Worm (Caenorhabditis elegans) whole organism, young adult: ENCODE measurements around the gene srd-35.

ENCODE experiments used
- B0019.2 ChIP-seq: fragments of 200-800 bp; sonication (Bioruptor generic); conservative IDR thresholded peaks from 2 replicates; pipeline ENCODE4 v1.3.6; 2022; ENCODE audit warnings: missing genetic modification reagents, missing genetic modification characterization, missing compliant biosample characterization
- B0261.1 ChIP-seq: sonication (generic microtip); optimal IDR thresholded peaks from 2 replicates; lab custom pipeline; 2016; ENCODE audit warnings: mild to moderate bottlenecking, missing genetic modification characterization, moderate library complexity, missing compliant biosample characterization
- C06A6.2 ChIP-seq: fragments of 200-800 bp; sonication (Bioruptor generic); conservative IDR thresholded peaks from 2 replicates; pipeline ENCODE4 v1.3.6; 2022; ENCODE audit warnings: missing genetic modification characterization, missing compliant biosample characterization
- C17E4.6 ChIP-seq: fragments of 200-800 bp; sonication (Bioruptor generic); IDR thresholded peaks from 2 replicates; pipeline ENCODE4 v1.3.6; 2022; ENCODE audit warnings: missing genetic modification reagents, missing genetic modification characterization, missing compliant biosample characterization
- D2030.7 ChIP-seq: fragments of 200-800 bp; sonication (Bioruptor generic); IDR thresholded peaks from 2 replicates; pipeline ENCODE4 v1.3.6; 2022; ENCODE audit warnings: missing genetic modification reagents, missing genetic modification characterization, missing compliant biosample characterization
- F10E7.11 ChIP-seq: sonication (generic microtip); optimal IDR thresholded peaks from 2 replicates; lab custom pipeline; 2017; ENCODE audit warnings: mild to moderate bottlenecking, missing genetic modification characterization, moderate library complexity, missing compliant biosample characterization
- F22D6.2 ChIP-seq: sonication (generic microtip); optimal IDR thresholded peaks from 2 replicates; lab custom pipeline; 2016; ENCODE audit warnings: mild to moderate bottlenecking, missing genetic modification characterization, missing compliant biosample characterization
- F33H1.4 ChIP-seq: fragments of 200-800 bp; sonication (Bioruptor generic); IDR thresholded peaks from 2 replicates; pipeline ENCODE4 v1.3.6; 2022; ENCODE audit warnings: missing genetic modification reagents, missing genetic modification characterization, missing compliant biosample characterization
- F49E8.2 ChIP-seq: sonication (generic microtip); optimal IDR thresholded peaks from 3 replicates; lab custom pipeline; 2017; ENCODE audit warnings: missing genetic modification characterization, mild to moderate bottlenecking, missing compliant biosample characterization, antibody characterized with exemption, moderate library complexity; ENCODE audit not compliant: insufficient read depth
- K12H6.12 ChIP-seq: fragments of 200-800 bp; sonication (Bioruptor generic); optimal IDR thresholded peaks from 2 replicates; lab custom pipeline; 2018; ENCODE audit warnings: mild to moderate bottlenecking, missing genetic modification characterization, missing compliant biosample characterization
- T26A5.8 ChIP-seq: sonication (generic microtip); optimal IDR thresholded peaks from 2 replicates; lab custom pipeline; 2016; ENCODE audit warnings: missing genetic modification characterization, missing compliant biosample characterization
- Y53G8AR.9 ChIP-seq: fragments of 200-800 bp; sonication (Bioruptor generic); conservative IDR thresholded peaks from 2 replicates; pipeline ENCODE4 v1.3.6; 2022; ENCODE audit warnings: missing genetic modification reagents, missing genetic modification characterization, missing compliant biosample characterization
- Y79H2A.3 ChIP-seq: fragments of 200-800 bp; sonication (Bioruptor generic); conservative IDR thresholded peaks from 2 replicates; pipeline ENCODE4 v1.3.6; 2022; ENCODE audit warnings: missing genetic modification reagents, missing genetic modification characterization, missing compliant biosample characterization
- Y95B8A.8 ChIP-seq: fragments of 200-800 bp; sonication (Bioruptor generic); IDR thresholded peaks from 2 replicates; pipeline ENCODE4 v1.3.6; 2022; ENCODE audit warnings: missing genetic modification reagents, missing genetic modification characterization, missing compliant biosample characterization
- ama-1 ChIP-seq, 3 experiments: fragments of 150-350 bp in 1 of 3; sonication (generic microtip) in 2 of 3; optimal IDR thresholded peaks; 2 replicates each; lab custom pipeline; 2014 to 2018; ENCODE audit warnings: missing biosample characterization in 2 of 3, missing genetic modification characterization in 2 of 3, missing genetic modification reagents in 2 of 3
- attf-3 ChIP-seq: fragments of 200-800 bp; sonication (Bioruptor generic); conservative IDR thresholded peaks from 2 replicates; pipeline ENCODE4 v1.3.6; 2022; ENCODE audit warnings: missing genetic modification reagents, missing genetic modification characterization, missing compliant biosample characterization
- attf-5 ChIP-seq: fragments of 200-800 bp; sonication (Bioruptor generic); optimal IDR thresholded peaks from 2 replicates; lab custom pipeline; 2018; ENCODE audit warnings: mild to moderate bottlenecking, missing genetic modification characterization, missing compliant biosample characterization
- bed-2 ChIP-seq: fragments of 200-800 bp; sonication (Bioruptor generic); IDR thresholded peaks from 2 replicates; pipeline ENCODE4 v1.3.6; 2022; ENCODE audit warnings: missing genetic modification reagents, missing genetic modification characterization, missing compliant biosample characterization
- cebp-1 ChIP-seq, 2 experiments: fragments of 200-800 bp in 1 of 2; sonication (Bioruptor generic) in 1 of 2; sonication (generic microtip) in 1 of 2; IDR thresholded peaks in 1 of 2; optimal IDR thresholded peaks in 1 of 2; 2 replicates each; pipeline versions ENCODE4 v1.3.6 to Lab custom; 2017 to 2022; ENCODE audit warnings: missing compliant biosample characterization in 2 of 2, missing genetic modification characterization in 2 of 2, mild to moderate bottlenecking in 1 of 2, missing genetic modification reagents in 1 of 2, moderate library complexity in 1 of 2
- ceh-40 ChIP-seq: fragments of 200-800 bp; sonication (Bioruptor generic); IDR thresholded peaks from 2 replicates; pipeline ENCODE4 v1.3.6; 2022; ENCODE audit warnings: missing genetic modification characterization, missing compliant biosample characterization
- ceh-58 ChIP-seq: fragments of 200-800 bp; sonication (Bioruptor generic); IDR thresholded peaks from 2 replicates; pipeline ENCODE4 v1.3.6; 2022; ENCODE audit warnings: missing genetic modification characterization, missing compliant biosample characterization
- ceh-79 ChIP-seq: sonication (generic microtip); optimal IDR thresholded peaks from 2 replicates; lab custom pipeline; 2017; ENCODE audit warnings: mild to moderate bottlenecking, missing genetic modification characterization, missing compliant biosample characterization
- chd-7 ChIP-seq: sonication (generic microtip); optimal IDR thresholded peaks from 2 replicates; lab custom pipeline; 2016; ENCODE audit warnings: mild to moderate bottlenecking, missing genetic modification characterization, moderate library complexity, missing compliant biosample characterization
- die-1 ChIP-seq: sonication (generic microtip); optimal IDR thresholded peaks from 2 replicates; lab custom pipeline; 2016; ENCODE audit warnings: missing genotype, mild to moderate bottlenecking, missing genetic modification characterization, missing compliant biosample characterization
- egl-44 ChIP-seq: fragments of 200-800 bp; sonication (Bioruptor generic); IDR thresholded peaks from 2 replicates; pipeline ENCODE4 v1.3.6; 2022; ENCODE audit warnings: missing genetic modification reagents, missing genetic modification characterization, missing compliant biosample characterization
- egrh-3 ChIP-seq: fragments of 200-800 bp; sonication (Bioruptor generic); IDR thresholded peaks from 2 replicates; pipeline ENCODE4 v1.3.6; 2022; ENCODE audit warnings: missing genetic modification reagents, missing genetic modification characterization, missing compliant biosample characterization
- ekl-4 ChIP-seq: fragments of 200-800 bp; sonication (Bioruptor generic); IDR thresholded peaks from 2 replicates; pipeline ENCODE4 v1.3.6; 2022; ENCODE audit warnings: missing genetic modification reagents, missing genetic modification characterization, missing compliant biosample characterization
- ets-4 ChIP-seq: fragments of 200-800 bp; sonication (Bioruptor generic); optimal IDR thresholded peaks from 2 replicates; lab custom pipeline; 2018; ENCODE audit warnings: mild to moderate bottlenecking, missing genetic modification characterization, missing compliant biosample characterization
- hlh-12 ChIP-seq: sonication (generic microtip); optimal IDR thresholded peaks from 2 replicates; lab custom pipeline; 2016; ENCODE audit warnings: missing genetic modification characterization, missing compliant biosample characterization
- hmg-1.2 ChIP-seq: fragments of 200-800 bp; sonication (Bioruptor generic); IDR thresholded peaks from 2 replicates; pipeline ENCODE4 v1.3.6; 2022; ENCODE audit warnings: missing genetic modification reagents, missing genetic modification characterization, missing compliant biosample characterization
- hsf-1 ChIP-seq: fragments of 200-800 bp; sonication (Bioruptor generic); IDR thresholded peaks from 2 replicates; pipeline ENCODE4 v1.3.6; 2022; ENCODE audit warnings: missing genetic modification reagents, missing genetic modification characterization, missing compliant biosample characterization
- lsl-1 ChIP-seq: fragments of 200-800 bp; sonication (Bioruptor generic); optimal IDR thresholded peaks from 2 replicates; lab custom pipeline; 2018; ENCODE audit warnings: mild to moderate bottlenecking, missing genetic modification characterization, moderate library complexity, missing compliant biosample characterization
- madf-10 ChIP-seq: sonication (generic microtip); optimal IDR thresholded peaks from 2 replicates; lab custom pipeline; 2016; ENCODE audit warnings: mild to moderate bottlenecking, missing genetic modification characterization, missing compliant biosample characterization
- madf-6 ChIP-seq: fragments of 200-800 bp; sonication (Bioruptor generic); IDR thresholded peaks from 2 replicates; pipeline ENCODE4 v1.3.6; 2022; ENCODE audit warnings: missing genetic modification reagents, missing genetic modification characterization, missing compliant biosample characterization
- mxl-1 ChIP-seq: sonication (generic microtip); optimal IDR thresholded peaks from 2 replicates; lab custom pipeline; 2016; ENCODE audit warnings: missing genetic modification characterization, missing compliant biosample characterization
- nfya-2 ChIP-seq: fragments of 200-800 bp; sonication (Bioruptor generic); IDR thresholded peaks from 2 replicates; pipeline ENCODE4 v1.3.6; 2022; ENCODE audit warnings: missing genetic modification reagents, missing genetic modification characterization, missing compliant biosample characterization
- nhr-120 ChIP-seq: fragments of 200-800 bp; sonication (Bioruptor generic); IDR thresholded peaks from 2 replicates; pipeline ENCODE4 v1.3.6; 2022; ENCODE audit warnings: missing genetic modification characterization, missing compliant biosample characterization
- nhr-80 ChIP-seq: sonication (generic microtip); optimal IDR thresholded peaks from 2 replicates; lab custom pipeline; 2016; ENCODE audit warnings: missing genetic modification characterization, missing compliant biosample characterization
- pbrm-1 ChIP-seq: fragments of 200-800 bp; sonication (Bioruptor generic); IDR thresholded peaks from 2 replicates; pipeline ENCODE4 v1.3.6; 2022; ENCODE audit warnings: missing genetic modification reagents, missing genetic modification characterization, missing compliant biosample characterization
- rec-8 ChIP-seq, 2 experiments: sonication (generic microtip); optimal IDR thresholded peaks; 2 replicates each; lab custom pipeline; 2016; ENCODE audit warnings: mild to moderate bottlenecking in 2 of 2, missing genetic modification characterization in 2 of 2, missing genetic modification reagents in 2 of 2, missing genotype in 2 of 2, missing biosample characterization in 1 of 2, missing compliant biosample characterization in 1 of 2, moderate library complexity in 1 of 2
- sdz-38 ChIP-seq: sonication (generic microtip); optimal IDR thresholded peaks from 2 replicates; lab custom pipeline; 2016; ENCODE audit warnings: missing genotype, missing genetic modification characterization, missing compliant biosample characterization
- snpc-1.1 ChIP-seq: sonication (generic microtip); optimal IDR thresholded peaks from 2 replicates; lab custom pipeline; 2017; ENCODE audit warnings: missing genetic modification characterization, mild to moderate bottlenecking, missing compliant biosample characterization, antibody characterized with exemption, moderate library complexity, missing genotype, missing genetic modification reagents; ENCODE audit not compliant: insufficient read depth
- tbp1 ChIP-seq: fragments of 200-800 bp; sonication (Bioruptor generic); optimal IDR thresholded peaks from 2 replicates; lab custom pipeline; 2018; ENCODE audit warnings: mild to moderate bottlenecking, missing genetic modification characterization, missing compliant biosample characterization
- tbx-9 ChIP-seq: sonication (generic microtip); optimal IDR thresholded peaks from 2 replicates; lab custom pipeline; 2016; ENCODE audit warnings: borderline replicate concordance, missing genetic modification characterization, inconsistent platforms, missing compliant biosample characterization
- tlf-1 ChIP-seq: fragments of 200-800 bp; sonication (Bioruptor generic); optimal IDR thresholded peaks from 2 replicates; lab custom pipeline; 2018; ENCODE audit warnings: mild to moderate bottlenecking, missing genetic modification characterization, missing compliant biosample characterization
- unc-62 ChIP-seq: fragments of 150-350 bp; optimal IDR thresholded peaks from 2 replicates; lab custom pipeline; 2014; ENCODE audit warnings: missing biosample characterization, missing genetic modification reagents, missing genetic modification characterization
- zim-3 ChIP-seq: sonication (generic microtip); optimal IDR thresholded peaks from 2 replicates; lab custom pipeline; 2017; ENCODE audit warnings: mild to moderate bottlenecking, missing genetic modification characterization, moderate library complexity, missing compliant biosample characterization
- ztf-6 ChIP-seq: fragments of 200-800 bp; sonication (Bioruptor generic); IDR thresholded peaks from 2 replicates; pipeline ENCODE4 v1.3.6; 2022; ENCODE audit warnings: missing genetic modification reagents, missing genetic modification characterization, missing compliant biosample characterization

srd-35 gene

DNA sequence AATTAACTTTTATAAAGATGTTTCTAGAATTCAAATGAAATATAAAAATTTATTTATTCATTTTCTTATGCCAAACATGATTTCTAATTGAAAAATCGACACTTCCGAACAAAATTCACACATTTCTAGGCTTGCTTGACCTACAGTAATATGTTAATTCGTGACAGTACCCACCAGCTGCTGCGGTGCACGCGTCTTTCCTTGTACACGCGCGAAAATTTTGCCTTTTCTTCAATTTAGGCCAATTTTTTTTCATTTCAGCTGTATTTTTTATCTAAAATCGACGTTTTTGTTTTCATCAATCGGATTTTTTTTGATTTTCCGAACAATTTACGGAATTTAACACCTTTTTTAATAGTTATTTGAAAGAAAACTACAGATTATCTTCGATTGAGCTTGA, 35.9 kb downstream of the srd-35 start (continued):
- no peak for TF ChIP-seq nhr-120 (GFP tag; lab: Robert Waterston, UW)
- no peak for TF ChIP-seq bed-2
- peak; percentile 34; the same call in 1 of the 2 replicates for TF ChIP-seq attf-3 (GFP tag; lab: Robert Waterston, UW)
- TF ChIP-seq nhr-80 (tag; lab: Kevin White, UChicago), result no peak
- TF ChIP-seq K12H6.12, result no peak
- TF ChIP-seq madf-6 (GFP tag; lab: Robert Waterston, UW), result peak; percentile 97
- no peak for TF ChIP-seq cebp-1 (GFP tag; IDR thresholded peaks at IDR 0.05; lab: Robert Waterston, UW)
- no peak for TF ChIP-seq cebp-1 (tag; optimal IDR thresholded peaks at IDR 0.05; lab: Kevin White, UChicago)
- 0 out of 2 replicates have a peak, but pooled peaks have one; percentile 52 for TF ChIP-seq Y95B8A.8 (GFP tag; lab: Robert Waterston, UW)
- peak; percentile 35; the same call in 1 of the 2 replicates for TF ChIP-seq pbrm-1 (GFP tag; lab: Robert Waterston, UW)
- no peak for TF ChIP-seq F10E7.11 (tag; lab: Kevin White, UChicago)
- TF ChIP-seq egl-44 (GFP tag; lab: Robert Waterston, UW), result no peak
- TF ChIP-seq Y53G8AR.9 (GFP tag; lab: Robert Waterston, UW), result no peak
- no peak for TF ChIP-seq Y79H2A.3 (GFP tag; lab: Robert Waterston, UW)
- no peak for TF ChIP-seq unc-62 (GFP tag; lab: Kevin White, UChicago)
- no peak for TF ChIP-seq C17E4.6 (GFP tag; lab: Robert Waterston, UW)
- peak; percentile 92 for TF ChIP-seq F33H1.4
- TF ChIP-seq B0261.1 (tag; lab: Kevin White, UChicago), result no peak
- TF ChIP-seq tlf-1 (GFP tag; lab: Kevin White, UChicago), result peak; percentile 12
- TF ChIP-seq tbx-9, result no peak
- TF ChIP-seq ceh-40 (GFP tag; lab: Robert Waterston, UW), result no peak
- TF ChIP-seq rec-8 (tag; optimal IDR thresholded peaks at IDR 0.05; lab: Kevin White, UChicago), result no peak
- no peak for TF ChIP-seq F22D6.2 (tag; lab: Kevin White, UChicago)
- no peak for TF ChIP-seq hsf-1 (GFP tag; lab: Robert Waterston, UW)
- no peak for TF ChIP-seq mxl-1 (tag; lab: Kevin White, UChicago)
- TF ChIP-seq egrh-3 (GFP tag; lab: Robert Waterston, UW), result no peak
- TF ChIP-seq D2030.7, result peak; percentile 92
- TF ChIP-seq die-1 (tag; lab: Kevin White, UChicago), result no peak
- no peak for TF ChIP-seq sdz-38
- no peak for TF ChIP-seq C06A6.2 (GFP tag; lab: Robert Waterston, UW)
- TF ChIP-seq snpc-1.1 (tag; lab: Kevin White, UChicago), result peak; percentile 37
- no peak for TF ChIP-seq T26A5.8 (tag; lab: Kevin White, UChicago)
- TF ChIP-seq hmg-1.2 (GFP tag; lab: Robert Waterston, UW), result peak; percentile 29; the same call in 1 of the 2 replicates
- TF ChIP-seq ekl-4 (GFP tag; lab: Robert Waterston, UW), result no peak
- no peak for TF ChIP-seq ceh-58
- peak; percentile 66 for TF ChIP-seq B0019.2 (GFP tag; lab: Robert Waterston, UW)
- no peak for TF ChIP-seq zim-3 (tag; lab: Kevin White, UChicago)
- TF ChIP-seq attf-5 (GFP tag; lab: Kevin White, UChicago), result no peak
- TF ChIP-seq tbp1 (GFP tag; lab: Kevin White, UChicago), result no peak
- no peak for TF ChIP-seq ztf-6 (GFP tag; lab: Robert Waterston, UW)
- TF ChIP-seq ceh-79 (tag; lab: Kevin White, UChicago), result no peak
- no peak for TF ChIP-seq chd-7 (tag; lab: Kevin White, UChicago)
- no peak for TF ChIP-seq hlh-12 (tag; lab: Kevin White, UChicago)
- no peak for TF ChIP-seq madf-10 (tag; lab: Kevin White, UChicago)
- TF ChIP-seq ama-1 (optimal IDR thresholded peaks at IDR 0.05; lab: Kevin White, UChicago), result no peak
- no peak for TF ChIP-seq ama-1 (GFP tag; optimal IDR thresholded peaks at IDR 0.05; lab: Kevin White, UChicago)
- peak; percentile 87 for TF ChIP-seq F49E8.2 (tag; lab: Kevin White, UChicago)
- TF ChIP-seq lsl-1 (GFP tag; lab: Kevin White, UChicago), result peak; percentile 99
- TF ChIP-seq ets-4 (GFP tag; lab: Kevin White, UChicago), result no peak
- no peak for TF ChIP-seq nfya-2 (GFP tag; lab: Robert Waterston, UW)
